Fruit fly (Drosophila melanogaster) whole organism, prepupa: ENCODE measurements around the gene Osi8.

Experiments
- Blimp-1 ChIP-seq: fragments of 200-800 bp; sonication (Bioruptor generic); optimal IDR thresholded peaks from 3 replicates; lab custom pipeline; 2017; ENCODE audit warnings: missing biosample characterization, missing genetic modification characterization, mild to moderate bottlenecking, moderate library complexity, missing genetic modification reagents
- CG10631 ChIP-seq: fragments of 200-800 bp; sonication (Bioruptor generic); optimal IDR thresholded peaks from 2 replicates; lab custom pipeline; 2016; ENCODE audit warnings: missing biosample characterization, missing genetic modification characterization
- CG10669 ChIP-seq: fragments of 200-800 bp; sonication (Bioruptor generic); optimal IDR thresholded peaks from 3 replicates; lab custom pipeline; 2018; ENCODE audit warnings: missing biosample characterization, mild to moderate bottlenecking, missing genetic modification characterization, moderate library complexity
- CG11294 ChIP-seq: fragments of 200-800 bp; sonication (Bioruptor generic); IDR thresholded peaks from 2 replicates; pipeline ENCODE4 v1.3.6; 2022; ENCODE audit warnings: missing biosample characterization, missing genetic modification characterization
- CG11762 ChIP-seq: fragments of 200-800 bp; sonication (Bioruptor generic); optimal IDR thresholded peaks from 3 replicates; lab custom pipeline; 2016; ENCODE audit warnings: missing biosample characterization, missing genetic modification characterization; ENCODE audit not compliant: insufficient read depth
- CG11902 ChIP-seq: fragments of 200-800 bp; sonication (Bioruptor generic); optimal IDR thresholded peaks from 3 replicates; lab custom pipeline; 2016; ENCODE audit warnings: missing biosample characterization, missing genetic modification characterization
- CG15336 ChIP-seq: fragments of 200-800 bp; sonication (Bioruptor generic); IDR thresholded peaks from 2 replicates; pipeline ENCODE4 v1.3.6; 2022; ENCODE audit warnings: missing biosample characterization, missing genetic modification characterization
- CG3032 ChIP-seq: fragments of 200-800 bp; optimal IDR thresholded peaks from 2 replicates; lab custom pipeline; 2019; ENCODE audit warnings: missing biosample characterization, mild to moderate bottlenecking, missing genetic modification characterization, moderate library complexity
- CG31627 ChIP-seq: fragments of 200-800 bp; sonication (Bioruptor generic); optimal IDR thresholded peaks from 3 replicates; lab custom pipeline; 2016; ENCODE audit warnings: missing biosample characterization, missing genetic modification characterization
- CG32006 ChIP-seq: fragments of 200-800 bp; sonication (Bioruptor generic); optimal IDR thresholded peaks from 3 replicates; lab custom pipeline; 2017; ENCODE audit warnings: missing biosample characterization, mild to moderate bottlenecking, missing genetic modification characterization
- CG34406 ChIP-seq: fragments of 200-800 bp; sonication (Bioruptor generic); optimal IDR thresholded peaks from 3 replicates; lab custom pipeline; 2016; ENCODE audit warnings: missing biosample characterization, missing genetic modification characterization
- CG3919 ChIP-seq: fragments of 200-800 bp; sonication (Bioruptor generic); optimal IDR thresholded peaks from 3 replicates; lab custom pipeline; 2016; ENCODE audit warnings: missing biosample characterization, missing genetic modification characterization
- CG4318 ChIP-seq: fragments of 200-800 bp; sonication (Bioruptor generic); optimal IDR thresholded peaks from 3 replicates; lab custom pipeline; 2017; ENCODE audit warnings: missing biosample characterization, mild to moderate bottlenecking, missing genetic modification characterization
- CG6163 ChIP-seq: fragments of 200-800 bp; sonication (Bioruptor generic); IDR thresholded peaks from 3 replicates; pipeline ENCODE4 v1.3.6; 2022; ENCODE audit warnings: missing biosample characterization, missing genetic modification characterization
- CG6792 ChIP-seq: fragments of 200-800 bp; sonication (Bioruptor generic); optimal IDR thresholded peaks from 3 replicates; lab custom pipeline; 2016; ENCODE audit warnings: missing biosample characterization, missing genetic modification characterization
- CG6808 ChIP-seq: fragments of 200-800 bp; sonication (Bioruptor generic); optimal IDR thresholded peaks from 3 replicates; lab custom pipeline; 2017; ENCODE audit warnings: missing biosample characterization, missing genetic modification characterization, mild to moderate bottlenecking, moderate library complexity, missing genetic modification reagents
- CG6854 ChIP-seq: fragments of 200-800 bp; sonication (Bioruptor generic); optimal IDR thresholded peaks from 2 replicates; lab custom pipeline; 2017; ENCODE audit warnings: missing biosample characterization, mild to moderate bottlenecking, missing genetic modification characterization
- CG7368 ChIP-seq: fragments of 200-800 bp; sonication (Bioruptor generic); optimal IDR thresholded peaks from 3 replicates; lab custom pipeline; 2016; ENCODE audit warnings: missing biosample characterization, missing genetic modification characterization
- CG8119 ChIP-seq: fragments of 200-800 bp; sonication (Bioruptor generic); IDR thresholded peaks from 3 replicates; pipeline ENCODE4 v1.3.6; 2022; ENCODE audit warnings: missing biosample characterization, missing genetic modification characterization
- CG8319 ChIP-seq: fragments of 200-800 bp; sonication (Bioruptor generic); optimal IDR thresholded peaks from 3 replicates; lab custom pipeline; 2016; ENCODE audit warnings: missing biosample characterization, missing genetic modification characterization
- CG9139 ChIP-seq: fragments of 200-800 bp; sonication (Bioruptor generic); optimal IDR thresholded peaks from 3 replicates; lab custom pipeline; 2017; ENCODE audit warnings: missing biosample characterization, mild to moderate bottlenecking, missing genetic modification characterization
- Eip75B ChIP-seq: fragments of 200-800 bp; sonication (Bioruptor generic); optimal IDR thresholded peaks from 3 replicates; lab custom pipeline; 2016; ENCODE audit warnings: missing biosample characterization, missing genetic modification characterization
- Eip78C ChIP-seq: fragments of 200-800 bp; sonication (Bioruptor generic); peaks from one replicate; lab custom pipeline; 2016; ENCODE audit warnings: missing biosample characterization, missing genetic modification characterization
- Eip93F ChIP-seq: fragments of 200-800 bp; sonication (Bioruptor generic); optimal IDR thresholded peaks from 2 replicates; lab custom pipeline; 2016; ENCODE audit warnings: missing biosample characterization, mild to moderate bottlenecking, missing genetic modification characterization
- Gug ChIP-seq: fragments of 200-800 bp; sonication (Bioruptor generic); IDR thresholded peaks from 2 replicates; pipeline ENCODE4 v1.3.6; 2022; ENCODE audit warnings: missing biosample characterization, missing genetic modification characterization
- Hr38 ChIP-seq: sonication (Bioruptor generic); optimal IDR thresholded peaks from 2 replicates; lab custom pipeline; 2016; ENCODE audit warnings: missing biosample characterization, missing genetic modification characterization
- Hr39 ChIP-seq: fragments of 200-800 bp; sonication (Bioruptor generic); optimal IDR thresholded peaks from 2 replicates; lab custom pipeline; 2016; ENCODE audit warnings: missing biosample characterization, missing genetic modification characterization
- Hr4 ChIP-seq: fragments of 200-800 bp; sonication (Bioruptor generic); optimal IDR thresholded peaks from 3 replicates; lab custom pipeline; 2016; ENCODE audit warnings: missing biosample characterization, missing genetic modification characterization
- Lpt ChIP-seq: fragments of 200-800 bp; sonication (Bioruptor generic); optimal IDR thresholded peaks from 3 replicates; lab custom pipeline; 2016; ENCODE audit warnings: missing biosample characterization, missing genetic modification characterization
- Smox ChIP-seq: fragments of 200-800 bp; sonication (Bioruptor generic); optimal IDR thresholded peaks from 3 replicates; lab custom pipeline; 2016; ENCODE audit warnings: missing biosample characterization, missing genetic modification characterization
- Sox102F ChIP-seq: fragments of 200-800 bp; sonication (Bioruptor generic); optimal IDR thresholded peaks from 2 replicates; lab custom pipeline; 2016; ENCODE audit warnings: missing biosample characterization, mild to moderate bottlenecking, missing genetic modification characterization
- Sox14 ChIP-seq: fragments of 200-800 bp; sonication (Bioruptor generic); optimal IDR thresholded peaks from 3 replicates; lab custom pipeline; 2016; ENCODE audit warnings: missing biosample characterization, missing genetic modification characterization
- Sox15 ChIP-seq: fragments of 200-800 bp; sonication (Bioruptor generic); optimal IDR thresholded peaks from 3 replicates; lab custom pipeline; 2016; ENCODE audit warnings: missing biosample characterization, missing genetic modification characterization
- achi ChIP-seq: fragments of 200-800 bp; sonication (Bioruptor generic); optimal IDR thresholded peaks from 3 replicates; lab custom pipeline; 2016; ENCODE audit warnings: missing biosample characterization, missing genetic modification characterization
- acj6 ChIP-seq: fragments of 200-800 bp; sonication (Bioruptor generic); optimal IDR thresholded peaks from 3 replicates; lab custom pipeline; 2016; ENCODE audit warnings: missing biosample characterization, missing genetic modification characterization
- dac ChIP-seq: fragments of 200-800 bp; sonication (Bioruptor generic); optimal IDR thresholded peaks from 2 replicates; lab custom pipeline; 2017; ENCODE audit warnings: missing biosample characterization, mild to moderate bottlenecking, missing genetic modification characterization
- eg ChIP-seq: fragments of 200-800 bp; sonication (Bioruptor generic); IDR thresholded peaks from 3 replicates; pipeline ENCODE4 v1.3.6; 2022; ENCODE audit warnings: missing biosample characterization, missing genetic modification characterization
- esn ChIP-seq: fragments of 200-800 bp; sonication (Bioruptor generic); optimal IDR thresholded peaks from 2 replicates; lab custom pipeline; 2016; ENCODE audit warnings: missing biosample characterization, mild to moderate bottlenecking, missing genetic modification characterization, moderate library complexity
- fkh ChIP-seq: fragments of 200-800 bp; sonication (Bioruptor generic); optimal IDR thresholded peaks from 3 replicates; lab custom pipeline; 2017; ENCODE audit warnings: missing biosample characterization, mild to moderate bottlenecking, missing genetic modification characterization, moderate library complexity
- lz ChIP-seq: fragments of 200-800 bp; sonication (Bioruptor generic); optimal IDR thresholded peaks from 3 replicates; lab custom pipeline; 2016; ENCODE audit warnings: missing biosample characterization, missing genetic modification characterization
- net ChIP-seq: fragments of 200-800 bp; sonication (Bioruptor generic); optimal IDR thresholded peaks from 3 replicates; lab custom pipeline; 2016; ENCODE audit warnings: missing biosample characterization, missing genetic modification characterization
- salr ChIP-seq, 2 experiments: fragments of 200-800 bp; sonication (Bioruptor generic); optimal IDR thresholded peaks; 3 replicates each; lab custom pipeline; 2016 to 2018; ENCODE audit warnings: missing biosample characterization in 2 of 2, missing genetic modification characterization in 2 of 2, mild to moderate bottlenecking in 1 of 2
- svp ChIP-seq: fragments of 200-800 bp; sonication (Bioruptor generic); peaks from one replicate; lab custom pipeline; 2016; ENCODE audit warnings: missing biosample characterization, missing genetic modification characterization
- topi ChIP-seq: fragments of 200-800 bp; sonication (Bioruptor generic); optimal IDR thresholded peaks from 3 replicates; lab custom pipeline; 2016; ENCODE audit warnings: missing biosample characterization, missing genetic modification characterization

Osi8 gene

DNA sequence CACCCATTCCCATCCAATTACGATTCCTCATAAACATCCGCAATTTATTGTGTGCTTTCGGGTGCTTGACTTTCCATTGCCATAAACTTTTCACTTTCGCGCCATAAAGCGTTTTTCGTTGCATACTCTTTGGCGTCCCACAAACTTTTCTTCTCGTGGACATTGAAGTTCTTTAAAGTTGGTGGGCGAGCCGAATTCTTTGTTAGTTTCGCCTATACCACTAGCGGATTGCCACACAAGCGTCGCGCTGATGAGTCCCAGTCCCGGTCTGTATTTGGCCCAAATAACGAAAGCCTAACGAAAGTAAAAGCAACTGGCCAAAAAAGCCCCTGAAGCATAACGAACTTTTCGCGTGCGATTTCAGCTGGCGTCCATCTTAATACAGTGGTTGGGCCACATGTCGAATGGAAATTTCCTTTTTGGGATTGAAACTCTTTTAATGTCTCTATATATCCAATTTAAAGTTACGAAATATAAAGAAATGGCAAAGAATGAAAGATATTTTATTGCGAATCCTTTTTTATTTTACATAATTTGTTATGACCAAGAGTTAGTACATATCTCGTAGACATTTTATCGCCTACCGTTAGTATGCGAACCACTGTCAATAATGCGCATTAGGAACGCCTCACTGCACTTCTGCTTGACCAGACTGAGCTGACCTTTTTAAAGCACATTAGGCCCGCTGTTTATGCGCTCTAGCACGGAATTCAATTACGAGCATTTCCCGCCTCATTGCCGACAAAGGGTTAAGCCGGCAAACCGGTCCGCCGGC is 44.5 kb upstream of the Osi8 start (continued):
- TF ChIP-seq CG9139 (no peak), CG31627 (peak; percentile 39), CG8319 (GFP tag; lab: Kevin White, UChicago) (no peak), Smox (GFP tag; lab: Kevin White, UChicago) (peak; percentile 59), CG6808 (GFP tag; lab: Kevin White, UChicago) (no peak), Sox15 (GFP tag; lab: Kevin White, UChicago) (no peak), Hr39 (GFP tag; lab: Kevin White, UChicago) (peak; percentile 55), fkh (GFP tag; lab: Kevin White, UChicago) (no peak), acj6 (GFP tag; lab: Kevin White, UChicago) (peak; percentile 27), Eip93F (GFP tag; lab: Kevin White, UChicago) (no peak), Lpt (no peak), esn (GFP tag; lab: Kevin White, UChicago) (peak; percentile 56), Eip75B (no peak), topi (GFP tag; lab: Kevin White, UChicago) (peak; percentile 43), CG32006 (peak; percentile 78), svp (GFP tag; lab: Kevin White, UChicago) (peak; percentile 69), eg (GFP tag; lab: Robert Waterston, UW) (no peak), Eip78C (GFP tag; lab: Kevin White, UChicago) (peak; percentile 78), CG6792 (GFP tag; lab: Kevin White, UChicago) (peak; percentile 7), Hr38 (no peak), Hr4 (GFP tag; lab: Kevin White, UChicago) (peak; percentile 71)
- TF ChIP-seq, all 60 proteins: peak for 32

DNA sequence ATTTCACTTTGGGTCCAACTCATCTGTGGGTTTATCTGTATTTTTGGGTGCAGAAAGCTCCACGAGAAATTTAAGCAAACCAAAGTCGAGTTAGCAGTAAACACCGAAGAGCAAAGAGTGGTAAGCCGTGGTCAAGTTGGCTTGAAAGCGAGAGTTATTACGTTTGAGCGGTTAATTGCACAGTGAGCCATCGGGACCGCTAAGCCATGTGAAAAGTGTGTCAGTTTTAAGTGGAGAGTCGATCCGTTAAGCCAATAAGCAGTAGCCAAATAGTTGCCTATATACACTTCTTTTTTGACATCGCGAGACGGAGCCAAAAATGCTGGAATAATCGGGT is 44.0 kb upstream of the Osi8 start:
- TF ChIP-seq Hr4 (GFP tag; lab: Kevin White, UChicago) (no peak), Blimp-1 (GFP tag; lab: Kevin White, UChicago) (peak; percentile 96), CG4318 (no peak), CG6854 (GFP tag; lab: Kevin White, UChicago) (peak; percentile 51), CG11902 (GFP tag; lab: Kevin White, UChicago) (no peak)
- TF ChIP-seq, all 60 proteins: peak for 2

DNA sequence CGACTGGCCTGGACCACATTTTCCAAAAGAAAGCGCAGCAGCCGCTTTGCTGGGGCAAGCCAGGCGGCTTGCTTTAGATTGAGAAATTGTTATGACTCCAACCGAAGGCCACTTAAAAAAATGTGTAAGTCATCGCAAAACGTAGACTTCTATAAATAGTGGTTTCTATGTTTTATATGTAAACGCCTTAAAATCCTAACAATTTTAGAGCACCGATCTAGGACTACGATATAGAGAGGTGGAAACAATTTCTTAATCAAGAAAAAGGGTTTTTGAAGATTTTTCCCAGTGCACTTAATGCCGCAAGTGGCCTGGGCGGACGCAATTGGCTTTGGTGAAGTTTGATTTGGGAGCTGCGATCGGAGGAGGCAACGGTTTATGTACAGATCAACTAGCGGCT is 40.7 kb upstream of the Osi8 start:
- TF ChIP-seq Eip75B (peak; percentile 28), CG4318 (peak; percentile 92), Sox102F (GFP tag; lab: Kevin White, UChicago) (no peak), salr (GFP tag; optimal IDR thresholded peaks at IDR 0.05; lab: Kevin White, UChicago) (peak in 1 of 2 experiments; percentile 64), Hr38 (peak; percentile 30), CG9139 (no peak), Sox14 (GFP tag; lab: Kevin White, UChicago) (peak; percentile 50), CG10631 (GFP tag; lab: Kevin White, UChicago) (peak; percentile 22), Gug (GFP tag; lab: Robert Waterston, UW) (peak; percentile 76), CG3032 (tag; lab: Kevin White, UChicago) (no peak), acj6 (GFP tag; lab: Kevin White, UChicago) (peak; percentile 46), Hr39 (GFP tag; lab: Kevin White, UChicago) (no peak), Smox (GFP tag; lab: Kevin White, UChicago) (no peak), CG6808 (GFP tag; lab: Kevin White, UChicago) (no peak), CG34406 (GFP tag; lab: Kevin White, UChicago) (no peak), CG10669 (GFP tag; lab: Kevin White, UChicago) (no peak), Lpt (peak; percentile 89), CG15336 (GFP tag; lab: Robert Waterston, UW) (peak; percentile 93), CG6854 (GFP tag; lab: Kevin White, UChicago) (no peak), eg (GFP tag; lab: Robert Waterston, UW) (peak; percentile 87), Hr4 (GFP tag; lab: Kevin White, UChicago) (peak; percentile 97), net (peak; percentile 66), achi (GFP tag; lab: Kevin White, UChicago) (peak; percentile 63), CG7368 (GFP tag; lab: Kevin White, UChicago) (peak; percentile 19), Blimp-1 (GFP tag; lab: Kevin White, UChicago) (no peak), CG3919 (GFP tag; lab: Kevin White, UChicago) (peak; percentile 63), CG8119 (GFP tag; lab: Robert Waterston, UW) (peak; percentile 88), CG6163 (GFP tag; lab: Robert Waterston, UW) (peak; percentile 83), dac (GFP tag; lab: Kevin White, UChicago) (peak; percentile 89), lz (GFP tag; lab: Kevin White, UChicago) (peak; percentile 14), CG6792 (GFP tag; lab: Kevin White, UChicago) (peak; percentile 39), Eip78C (GFP tag; lab: Kevin White, UChicago) (peak; percentile 88), CG11294 (peak; percentile 42; the same call in 1 of the 2 replicates), CG31627 (no peak), CG11762 (GFP tag; lab: Kevin White, UChicago) (peak; percentile 31), CG32006 (peak; percentile 96)
